Worm (Caenorhabditis elegans) whole organism, L3 larva: ENCODE data around the gene skr-4.
A peak's percentile ranks its signal among the peaks of the same experiment; 100 is the strongest.

Experiments used
- ama-1 ChIP-seq: fragments of 150-350 bp; optimal IDR thresholded peaks from 2 replicates; lab custom pipeline; 2018
- ceh-28 ChIP-seq: fragments of 150-350 bp; optimal IDR thresholded peaks from 2 replicates; lab custom pipeline; 2014; ENCODE audit warnings: missing biosample characterization, missing genetic modification reagents, missing genetic modification characterization
- jun-1 ChIP-seq: fragments of 150-350 bp; optimal IDR thresholded peaks from 2 replicates; lab custom pipeline; 2014; ENCODE audit warnings: missing biosample characterization, missing genetic modification reagents, missing genetic modification characterization
- lin-15B ChIP-seq: fragments of 150-350 bp; optimal IDR thresholded peaks from 2 replicates; lab custom pipeline; 2014; ENCODE audit warnings: missing biosample characterization, missing genetic modification characterization
- mdl-1 ChIP-seq: fragments of 150-350 bp; optimal IDR thresholded peaks from 2 replicates; lab custom pipeline; 2014; ENCODE audit warnings: missing biosample characterization, missing genetic modification characterization
- nhr-11 ChIP-seq: fragments of 150-350 bp; optimal IDR thresholded peaks from 2 replicates; lab custom pipeline; 2014; ENCODE audit warnings: missing biosample characterization, missing genetic modification characterization
- nhr-77 ChIP-seq: fragments of 150-350 bp; optimal IDR thresholded peaks from 2 replicates; lab custom pipeline; 2014; ENCODE audit warnings: missing biosample characterization, missing genetic modification characterization

ce11 chrV:19905988-19906387, 18.0 kb upstream of the skr-4 start:
- TF ChIP-seq lin-15B (tag; lab: Kevin White, UChicago), result no peak
- TF ChIP-seq jun-1, result no peak
- no peak for TF ChIP-seq ama-1 (lab: Kevin White, UChicago)
- no peak for TF ChIP-seq nhr-11 (tag; lab: Kevin White, UChicago)
- no peak for TF ChIP-seq nhr-77 (tag; lab: Kevin White, UChicago)
- TF ChIP-seq ceh-28 (tag; lab: Kevin White, UChicago), result peak; percentile 82
- TF ChIP-seq mdl-1 (tag; lab: Kevin White, UChicago), result no peak
